Worm (Caenorhabditis elegans) whole organism, L3 larva: ENCODE data around the gene C18H7.1.

Experiments
- R02D3.7 ChIP-seq: fragments of 150-350 bp; optimal IDR thresholded peaks from 2 replicates; lab custom pipeline; 2014; ENCODE audit warnings: missing biosample characterization, missing genetic modification characterization
- ZK546.5 ChIP-seq: sonication (generic microtip); optimal IDR thresholded peaks from 2 replicates; lab custom pipeline; 2017; ENCODE audit warnings: missing biosample characterization, missing genetic modification characterization
- aly-2 ChIP-seq: fragments of 150-350 bp; optimal IDR thresholded peaks from 2 replicates; lab custom pipeline; 2014; ENCODE audit warnings: missing biosample characterization, missing genetic modification characterization
- ama-1 ChIP-seq: fragments of 150-350 bp; optimal IDR thresholded peaks from 2 replicates; lab custom pipeline; 2018
- ceh-16 ChIP-seq: sonication (generic microtip); optimal IDR thresholded peaks from 2 replicates; lab custom pipeline; 2017; ENCODE audit warnings: missing biosample characterization, missing genetic modification characterization
- ceh-28 ChIP-seq: fragments of 150-350 bp; optimal IDR thresholded peaks from 2 replicates; lab custom pipeline; 2014; ENCODE audit warnings: missing biosample characterization, missing genetic modification reagents, missing genetic modification characterization
- ceh-82 ChIP-seq: fragments of 150-350 bp; optimal IDR thresholded peaks from 2 replicates; lab custom pipeline; 2014; ENCODE audit warnings: missing biosample characterization, missing genetic modification characterization
- ceh-9 ChIP-seq: sonication (generic microtip); optimal IDR thresholded peaks from 2 replicates; lab custom pipeline; 2018; ENCODE audit warnings: missing biosample characterization, missing genetic modification characterization
- daf-12 ChIP-seq: fragments of 150-350 bp; optimal IDR thresholded peaks from 2 replicates; lab custom pipeline; 2014; ENCODE audit warnings: missing biosample characterization, missing genetic modification reagents, missing genetic modification characterization
- egl-27 ChIP-seq: sonication (generic microtip); optimal IDR thresholded peaks from 4 replicates; lab custom pipeline; 2017; ENCODE audit warnings: missing biosample characterization, missing genetic modification reagents, missing genetic modification characterization
- egl-5 ChIP-seq: fragments of 150-350 bp; optimal IDR thresholded peaks from 2 replicates; lab custom pipeline; 2017; ENCODE audit warnings: missing biosample characterization, missing genetic modification reagents, missing genetic modification characterization, inconsistent platforms
- elt-1 ChIP-seq: fragments of 150-350 bp; optimal IDR thresholded peaks from 2 replicates; lab custom pipeline; 2014; ENCODE audit warnings: missing biosample characterization, missing genetic modification characterization
- elt-2 ChIP-seq: sonication (generic microtip); optimal IDR thresholded peaks from 2 replicates; lab custom pipeline; 2016; ENCODE audit warnings: missing genetic modification reagents, mild to moderate bottlenecking, missing genetic modification characterization, missing compliant biosample characterization
- elt-3 ChIP-seq, 3 experiments: fragments of 150-350 bp in 1 of 3; sonication (generic microtip) in 2 of 3; optimal IDR thresholded peaks; 2 replicates in 2 of 3; 4 replicates in 1 of 3; lab custom pipeline; 2014 to 2017; ENCODE audit warnings: missing biosample characterization in 3 of 3, missing genetic modification characterization in 3 of 3
- eor-1 ChIP-seq, 2 experiments: fragments of 150-350 bp; optimal IDR thresholded peaks; 2 replicates each; lab custom pipeline; 2014 to 2018; ENCODE audit warnings: missing biosample characterization in 2 of 2, missing genetic modification characterization in 2 of 2
- fkh-10 ChIP-seq: sonication (generic microtip); optimal IDR thresholded peaks from 2 replicates; lab custom pipeline; 2017; ENCODE audit warnings: missing biosample characterization, missing genetic modification reagents, missing genetic modification characterization
- fkh-2 ChIP-seq: fragments of 150-350 bp; optimal IDR thresholded peaks from 2 replicates; lab custom pipeline; 2014; ENCODE audit warnings: missing biosample characterization, missing genetic modification reagents, missing genetic modification characterization
- fos-1 ChIP-seq: fragments of 150-350 bp; optimal IDR thresholded peaks from 2 replicates; lab custom pipeline; 2014; ENCODE audit warnings: missing biosample characterization, missing genetic modification characterization
- hmg-11 ChIP-seq: sonication (generic microtip); optimal IDR thresholded peaks from 2 replicates; lab custom pipeline; 2016; ENCODE audit warnings: missing genetic modification characterization, missing compliant biosample characterization
- jun-1 ChIP-seq: fragments of 150-350 bp; optimal IDR thresholded peaks from 2 replicates; lab custom pipeline; 2014; ENCODE audit warnings: missing biosample characterization, missing genetic modification reagents, missing genetic modification characterization
- lin-15B ChIP-seq: fragments of 150-350 bp; optimal IDR thresholded peaks from 2 replicates; lab custom pipeline; 2014; ENCODE audit warnings: missing biosample characterization, missing genetic modification characterization
- lin-39 ChIP-seq: fragments of 150-350 bp; optimal IDR thresholded peaks from 2 replicates; lab custom pipeline; 2018; ENCODE audit warnings: missing biosample characterization, missing genetic modification reagents, missing genetic modification characterization
- lsy-12 ChIP-seq: sonication (generic microtip); optimal IDR thresholded peaks from 2 replicates; lab custom pipeline; 2016; ENCODE audit warnings: mild to moderate bottlenecking, missing genetic modification characterization, missing compliant biosample characterization
- mdl-1 ChIP-seq: fragments of 150-350 bp; optimal IDR thresholded peaks from 2 replicates; lab custom pipeline; 2014; ENCODE audit warnings: missing biosample characterization, missing genetic modification characterization
- mml-1 ChIP-seq: fragments of 150-350 bp; sonication (generic microtip); optimal IDR thresholded peaks from 3 replicates; lab custom pipeline; 2014; ENCODE audit warnings: missing biosample characterization, missing genetic modification characterization
- nfya-1 ChIP-seq: sonication (generic microtip); optimal IDR thresholded peaks from 2 replicates; lab custom pipeline; 2017; ENCODE audit warnings: missing genetic modification characterization, mild to moderate bottlenecking, missing compliant biosample characterization, antibody characterized with exemption, moderate library complexity; ENCODE audit not compliant: insufficient read depth
- nhr-11 ChIP-seq: fragments of 150-350 bp; optimal IDR thresholded peaks from 2 replicates; lab custom pipeline; 2014; ENCODE audit warnings: missing biosample characterization, missing genetic modification characterization
- nhr-12 ChIP-seq: fragments of 150-350 bp; optimal IDR thresholded peaks from 2 replicates; lab custom pipeline; 2014; ENCODE audit warnings: missing biosample characterization, missing genetic modification characterization
- nhr-23 ChIP-seq: fragments of 150-350 bp; optimal IDR thresholded peaks from 2 replicates; lab custom pipeline; 2014; ENCODE audit warnings: missing biosample characterization, missing genetic modification reagents, missing genetic modification characterization
- nhr-237 ChIP-seq: fragments of 150-350 bp; optimal IDR thresholded peaks from 2 replicates; lab custom pipeline; 2014; ENCODE audit warnings: missing biosample characterization, missing genetic modification characterization
- nhr-25 ChIP-seq: sonication (generic microtip); optimal IDR thresholded peaks from 2 replicates; lab custom pipeline; 2017; ENCODE audit warnings: missing biosample characterization, missing genetic modification characterization
- nhr-28 ChIP-seq: fragments of 150-350 bp; optimal IDR thresholded peaks from 2 replicates; lab custom pipeline; 2014; ENCODE audit warnings: missing biosample characterization, missing genetic modification characterization
- nhr-43 ChIP-seq: sonication (generic microtip); optimal IDR thresholded peaks from 2 replicates; lab custom pipeline; 2016; ENCODE audit warnings: mild to moderate bottlenecking, missing genetic modification characterization, missing compliant biosample characterization; ENCODE audit not compliant: poor library complexity, severe bottlenecking
- nhr-67 ChIP-seq: fragments of 150-350 bp; optimal IDR thresholded peaks from 2 replicates; lab custom pipeline; 2014; ENCODE audit warnings: missing biosample characterization, missing genetic modification characterization
- nhr-76 ChIP-seq: fragments of 150-350 bp; sonication (generic microtip); optimal IDR thresholded peaks from 5 replicates; lab custom pipeline; 2014; ENCODE audit warnings: missing biosample characterization, missing genetic modification characterization
- nhr-77 ChIP-seq: fragments of 150-350 bp; optimal IDR thresholded peaks from 2 replicates; lab custom pipeline; 2014; ENCODE audit warnings: missing biosample characterization, missing genetic modification characterization
- pha-4 ChIP-seq: fragments of 150-350 bp; optimal IDR thresholded peaks from 2 replicates; lab custom pipeline; 2014; ENCODE audit warnings: missing biosample characterization, missing genetic modification reagents, missing genetic modification characterization
- pqm-1 ChIP-seq: fragments of 150-350 bp; optimal IDR thresholded peaks from 2 replicates; lab custom pipeline; 2017; ENCODE audit warnings: missing biosample characterization, missing genetic modification characterization, inconsistent platforms
- sea-2 ChIP-seq: fragments of 150-350 bp; sonication (generic microtip); optimal IDR thresholded peaks from 4 replicates; lab custom pipeline; 2014; ENCODE audit warnings: missing biosample characterization, missing genetic modification reagents, missing genetic modification characterization
- skn-1 ChIP-seq: fragments of 150-350 bp; optimal IDR thresholded peaks from 2 replicates; lab custom pipeline; 2014; ENCODE audit warnings: missing biosample characterization, missing genetic modification characterization
- snpc-4 ChIP-seq: fragments of 150-350 bp; optimal IDR thresholded peaks from 2 replicates; lab custom pipeline; 2014; ENCODE audit warnings: missing biosample characterization, missing genetic modification characterization
- tbx-2 ChIP-seq: sonication (generic microtip); optimal IDR thresholded peaks from 2 replicates; lab custom pipeline; 2016; ENCODE audit warnings: mild to moderate bottlenecking, missing genetic modification characterization, missing compliant biosample characterization
- unc-39 ChIP-seq: sonication (generic microtip); optimal IDR thresholded peaks from 4 replicates; lab custom pipeline; 2017; ENCODE audit warnings: missing biosample characterization, missing genetic modification characterization
- unc-62 ChIP-seq: fragments of 150-350 bp; sonication (generic microtip); optimal IDR thresholded peaks from 4 replicates; lab custom pipeline; 2014; ENCODE audit warnings: missing biosample characterization, missing genetic modification reagents, missing genetic modification characterization
- zag-1 ChIP-seq: fragments of 150-350 bp; optimal IDR thresholded peaks from 2 replicates; lab custom pipeline; 2014; ENCODE audit warnings: missing biosample characterization, missing genetic modification characterization
- ztf-11 ChIP-seq: fragments of 150-350 bp; optimal IDR thresholded peaks from 2 replicates; lab custom pipeline; 2014; ENCODE audit warnings: missing biosample characterization, missing genetic modification characterization
- ztf-4 ChIP-seq: fragments of 150-350 bp; optimal IDR thresholded peaks from 2 replicates; lab custom pipeline; 2014; ENCODE audit warnings: missing biosample characterization, missing genetic modification characterization

The C18H7.1 gene

ce11 chrIV:654526-655440 lies 39.4 kb downstream of the C18H7.1 start, which contains the start of the genes rpl-15 and K11H12.8:
Gene rpl-15 (minus strand): TSS chrIV:654576.
Gene K11H12.8 (plus strand): TSS chrIV:655390.
- TF ChIP-seq sea-2 (peak; percentile 69), ZK546.5 (tag; lab: Kevin White, UChicago) (peak; percentile 76), ceh-28 (peak; percentile 96), ztf-4 (tag; lab: Kevin White, UChicago) (peak; percentile 97), eor-1 (tag; optimal IDR thresholded peaks at IDR 0.05; lab: Kevin White, UChicago) (no peak), fkh-2 (peak; percentile 89), ztf-11 (tag; lab: Kevin White, UChicago) (peak; percentile 71), daf-12 (tag; lab: Kevin White, UChicago) (peak; percentile 79), egl-27 (tag; lab: Kevin White, UChicago) (peak; percentile 97), nhr-237 (tag; lab: Kevin White, UChicago) (no peak), fos-1 (tag; lab: Kevin White, UChicago) (peak; percentile 99), nhr-67 (tag; lab: Kevin White, UChicago) (peak; percentile 66), R02D3.7 (tag; lab: Kevin White, UChicago) (peak; percentile 99), lin-39 (tag; lab: Kevin White, UChicago) (peak; percentile 99), nhr-76 (peak; percentile 89), hmg-11 (peak; percentile 100), ceh-9 (tag; lab: Kevin White, UChicago) (no peak), jun-1 (tag; lab: Kevin White, UChicago) (peak; percentile 99), mdl-1 (tag; lab: Kevin White, UChicago) (peak; percentile 96), nfya-1 (tag; lab: Kevin White, UChicago) (peak; percentile 100), ama-1 (lab: Kevin White, UChicago) (peak; percentile 93), nhr-43 (tag; lab: Kevin White, UChicago) (peak; percentile 99), nhr-25 (tag; lab: Kevin White, UChicago) (peak; percentile 100), zag-1 (tag; lab: Kevin White, UChicago) (peak; percentile 88), unc-62 (GFP tag; lab: Kevin White, UChicago) (peak; percentile 98), lin-15B (peak; percentile 99), mml-1 (tag; lab: Kevin White, UChicago) (no peak), skn-1 (tag; lab: Kevin White, UChicago) (peak; percentile 97), pqm-1 (tag; lab: Kevin White, UChicago) (peak; percentile 95), elt-1 (tag; lab: Kevin White, UChicago) (peak; percentile 92), nhr-11 (tag; lab: Kevin White, UChicago) (peak; percentile 98), snpc-4 (tag; lab: Kevin White, UChicago) (peak; percentile 98), aly-2 (tag; lab: Kevin White, UChicago) (peak; percentile 89), elt-2 (tag; lab: Kevin White, UChicago) (peak; percentile 98), nhr-77 (tag; lab: Kevin White, UChicago) (peak; percentile 96), nhr-12 (tag; lab: Kevin White, UChicago) (no peak), pha-4 (peak; percentile 100), lsy-12 (tag; lab: Kevin White, UChicago) (peak; percentile 100), elt-3 (tag; optimal IDR thresholded peaks at IDR 0.05; lab: Kevin White, UChicago) (peak; percentile 79 to 99 (median 92)), nhr-28 (tag; lab: Kevin White, UChicago) (peak; percentile 91), ceh-82 (tag; lab: Kevin White, UChicago) (peak; percentile 97), nhr-23 (tag; lab: Kevin White, UChicago) (peak; percentile 100), ceh-16 (peak; percentile 71), egl-5 (tag; lab: Kevin White, UChicago) (peak; percentile 98), tbx-2 (peak; percentile 98), unc-39 (peak; percentile 66), fkh-10 (GFP tag; lab: Kevin White, UChicago) (peak; percentile 99)
